In genomic region chrX:14562286-14563086, ce11 we compare ENCODE assay signal across 4 worm cellular contexts.
A peak's percentile ranks its signal among the peaks of the same experiment; 100 is the strongest.
TF ChIP-seq lines count a peak whose summit lies in the region.

No protein-coding gene starts in this region.

TF ChIP-seq in whole organism, L1 larva, 84 proteins besides CTCF, POLR2A, EP300 and RAD21 (continued from another document and continues in another):
- TF ChIP-seq fos-1 (tag; optimal IDR thresholded peaks at IDR 0.05; lab: Kevin White, UChicago) (peak; percentile 8), xbp-1 (tag; optimal IDR thresholded peaks at IDR 0.05; lab: Kevin White, UChicago) (peak; percentile 60), blmp-1 (tag; optimal IDR thresholded peaks at IDR 0.05; lab: Kevin White, UChicago) (peak; percentile 73), irx-1 (tag; optimal IDR thresholded peaks at IDR 0.05; lab: Kevin White, UChicago) (peak; percentile 39), lir-3 (tag; optimal IDR thresholded peaks at IDR 0.05; lab: Kevin White, UChicago; ENCODE audit: poor library complexity) (peak; percentile 35), nhr-237 (tag; optimal IDR thresholded peaks at IDR 0.05; lab: Kevin White, UChicago) (no peak), egl-27 (tag; optimal IDR thresholded peaks at IDR 0.05; lab: Kevin White, UChicago) (no peak), nhr-85 (tag; lab: Kevin White, UChicago) (no peak), unc-130 (tag; optimal IDR thresholded peaks at IDR 0.05; lab: Kevin White, UChicago) (no peak), mep-1 (tag; optimal IDR thresholded peaks at IDR 0.05; lab: Kevin White, UChicago) (peak; percentile 46), vab-15 (tag; optimal IDR thresholded peaks at IDR 0.05; lab: Kevin White, UChicago) (no peak), efl-1 (optimal IDR thresholded peaks at IDR 0.05; lab: Kevin White, UChicago) (no peak), efl-1 (GFP tag; optimal IDR thresholded peaks at IDR 0.05 in 1 of 2; lab: Kevin White, UChicago) (no peak), lsy-2 (tag; optimal IDR thresholded peaks at IDR 0.05; lab: Kevin White, UChicago) (peak in 1 of 2 experiments; percentile 72), skn-1 (tag; optimal IDR thresholded peaks at IDR 0.05; lab: Kevin White, UChicago) (no peak), pax-3 (tag; optimal IDR thresholded peaks at IDR 0.05; lab: Kevin White, UChicago) (peak; percentile 87), C16A3.4 (tag; optimal IDR thresholded peaks at IDR 0.05; lab: Kevin White, UChicago) (no peak), jun-1 (tag; optimal IDR thresholded peaks at IDR 0.05; lab: Kevin White, UChicago) (no peak), pag-3 (tag; optimal IDR thresholded peaks at IDR 0.05; lab: Kevin White, UChicago; ENCODE audit: borderline replicate concordance, insufficient read depth) (no peak), pqm-1 (tag; optimal IDR thresholded peaks at IDR 0.05; lab: Kevin White, UChicago) (no peak), nhr-71 (tag; optimal IDR thresholded peaks at IDR 0.05; lab: Kevin White, UChicago) (peak; percentile 98), nhr-77 (tag; optimal IDR thresholded peaks at IDR 0.05; lab: Kevin White, UChicago) (peak; percentile 34), Y116A8C.19 (tag; optimal IDR thresholded peaks at IDR 0.05; lab: Kevin White, UChicago; ENCODE audit: borderline replicate concordance) (no peak), nhr-90 (tag; optimal IDR thresholded peaks at IDR 0.05; lab: Kevin White, UChicago; ENCODE audit: poor library complexity) (no peak), lin-39 (tag; optimal IDR thresholded peaks at IDR 0.05; lab: Kevin White, UChicago) (no peak), nhr-12 (tag; optimal IDR thresholded peaks at IDR 0.05; lab: Kevin White, UChicago) (no peak), fkh-8 (tag; optimal IDR thresholded peaks at IDR 0.05; lab: Kevin White, UChicago) (peak; percentile 99), elt-3 (tag; optimal IDR thresholded peaks at IDR 0.05; lab: Kevin White, UChicago) (peak in 2 of 6 experiments; percentile 6 to 35), rnt-1 (tag; optimal IDR thresholded peaks at IDR 0.05; lab: Kevin White, UChicago) (peak; percentile 23), lin-13 (GFP tag; optimal IDR thresholded peaks at IDR 0.05; lab: Kevin White, UChicago) (peak; percentile 67), hpl-2 (GFP tag; optimal IDR thresholded peaks at IDR 0.05; lab: Kevin White, UChicago) (no peak), tbx-2 (tag; optimal IDR thresholded peaks at IDR 0.05; lab: Kevin White, UChicago) (no peak), nhr-84 (tag; optimal IDR thresholded peaks at IDR 0.05; lab: Kevin White, UChicago) (no peak)

TF ChIP-seq in whole organism, L2 larva, 48 proteins besides CTCF, POLR2A, EP300 and RAD21 (continued from another document):
- TF ChIP-seq mdl-1 (tag; optimal IDR thresholded peaks at IDR 0.05; lab: Kevin White, UChicago) = peak in 1 of 2 experiments; percentile 24
- peak; percentile 37 for TF ChIP-seq nhr-25 (tag; optimal IDR thresholded peaks at IDR 0.05; lab: Kevin White, UChicago)
- TF ChIP-seq blmp-1 (tag; optimal IDR thresholded peaks at IDR 0.05; lab: Kevin White, UChicago; ENCODE audit: insufficient read depth) = peak; percentile 59
- peak; percentile 47 for TF ChIP-seq nhr-129 (tag; optimal IDR thresholded peaks at IDR 0.05; lab: Kevin White, UChicago)
- peak; percentile 95 for TF ChIP-seq sma-9 (GFP tag; optimal IDR thresholded peaks at IDR 0.05; lab: Kevin White, UChicago)
- no peak for TF ChIP-seq sma-9 (tag; optimal IDR thresholded peaks at IDR 0.05; lab: Kevin White, UChicago)
- TF ChIP-seq sem-4 (tag; optimal IDR thresholded peaks at IDR 0.05; lab: Kevin White, UChicago) = peak; percentile 58
- TF ChIP-seq elt-3 (tag; optimal IDR thresholded peaks at IDR 0.05; lab: Kevin White, UChicago) = peak; percentile 45
- peak; percentile 68 for TF ChIP-seq lin-13 (GFP tag; optimal IDR thresholded peaks at IDR 0.05; lab: Kevin White, UChicago)
- TF ChIP-seq snpc-4 (tag; optimal IDR thresholded peaks at IDR 0.05; lab: Kevin White, UChicago) = no peak
- no peak for TF ChIP-seq gmeb-1 (tag; optimal IDR thresholded peaks at IDR 0.05; lab: Kevin White, UChicago)

TF ChIP-seq in whole organism, L3 larva, 47 proteins besides CTCF, POLR2A, EP300 and RAD21 (continued from another document):
- TF ChIP-seq ceh-16 (tag; optimal IDR thresholded peaks at IDR 0.05; lab: Kevin White, UChicago) = no peak
- peak; percentile 92 for TF ChIP-seq fkh-10 (GFP tag; optimal IDR thresholded peaks at IDR 0.05; lab: Kevin White, UChicago)
- no peak for TF ChIP-seq mml-1 (tag; optimal IDR thresholded peaks at IDR 0.05; lab: Kevin White, UChicago)
- TF ChIP-seq ztf-11 (tag; optimal IDR thresholded peaks at IDR 0.05; lab: Kevin White, UChicago) = no peak
- TF ChIP-seq aly-2 (tag; optimal IDR thresholded peaks at IDR 0.05; lab: Kevin White, UChicago) = no peak
- TF ChIP-seq ztf-4 (tag; optimal IDR thresholded peaks at IDR 0.05; lab: Kevin White, UChicago) = no peak
- TF ChIP-seq nhr-67 (tag; optimal IDR thresholded peaks at IDR 0.05; lab: Kevin White, UChicago) = no peak
- TF ChIP-seq nhr-23 (tag; optimal IDR thresholded peaks at IDR 0.05; lab: Kevin White, UChicago) = peak; percentile 6
- peak in 2 of 3 experiments; percentile 41 to 79 for TF ChIP-seq elt-3 (tag; optimal IDR thresholded peaks at IDR 0.05; lab: Kevin White, UChicago)
- no peak for TF ChIP-seq lin-39 (tag; optimal IDR thresholded peaks at IDR 0.05; lab: Kevin White, UChicago)
- TF ChIP-seq ama-1 (optimal IDR thresholded peaks at IDR 0.05; lab: Kevin White, UChicago) = no peak

TF ChIP-seq in whole organism, L4 larva, 104 proteins besides CTCF, POLR2A, EP300 and RAD21 (continued from another document):
- TF ChIP-seq unc-62 (GFP tag; optimal IDR thresholded peaks at IDR 0.05 in 1 of 2; lab: Kevin White, UChicago) (peak in 1 of 2 experiments; percentile 23), unc-62 (tag; optimal IDR thresholded peaks at IDR 0.05; lab: Kevin White, UChicago) (no peak), zfp-3 (GFP tag; conservative IDR thresholded peaks at IDR 0.05; lab: Robert Waterston, UW) (no peak), nhr-25 (tag; optimal IDR thresholded peaks at IDR 0.05; lab: Kevin White, UChicago; ENCODE audit: borderline replicate concordance, insufficient read depth) (no peak), Y48G9A.11 (GFP tag; IDR thresholded peaks at IDR 0.05; lab: Robert Waterston, UW) (no peak), mes-2 (tag; optimal IDR thresholded peaks at IDR 0.05; lab: Kevin White, UChicago; ENCODE audit: poor library complexity, severe bottlenecking) (peak; percentile 7), snpc-4 (tag; optimal IDR thresholded peaks at IDR 0.05; lab: Kevin White, UChicago) (no peak), hmg-1.1 (GFP tag; IDR thresholded peaks at IDR 0.05; lab: Robert Waterston, UW) (no peak), nhr-11 (tag; optimal IDR thresholded peaks at IDR 0.05; lab: Kevin White, UChicago) (peak; percentile 97), nhr-28 (tag; optimal IDR thresholded peaks at IDR 0.05; lab: Kevin White, UChicago) (peak; percentile 91), spr-3 (GFP tag; optimal IDR thresholded peaks at IDR 0.05; lab: Kevin White, UChicago) (no peak), mep-1 (tag; optimal IDR thresholded peaks at IDR 0.05; lab: Kevin White, UChicago) (peak; percentile 25), unc-130 (GFP tag; optimal IDR thresholded peaks at IDR 0.05; lab: Kevin White, UChicago) (no peak), D1046.2 (GFP tag; IDR thresholded peaks at IDR 0.05; lab: Robert Waterston, UW) (no peak), nhr-48 (tag; optimal IDR thresholded peaks at IDR 0.05; lab: Kevin White, UChicago) (peak; percentile 90), daf-16 (GFP tag; optimal IDR thresholded peaks at IDR 0.05; lab: Kevin White, UChicago) (peak in 1 of 2 experiments; percentile 36), daf-16 (tag; optimal IDR thresholded peaks at IDR 0.05; lab: Kevin White, UChicago) (peak; percentile 28), nhr-77 (tag; optimal IDR thresholded peaks at IDR 0.05; lab: Kevin White, UChicago) (peak; percentile 61), egl-43 (GFP tag; IDR thresholded peaks at IDR 0.05; lab: Robert Waterston, UW) (peak; percentile 66; the same call in 1 of the 2 replicates), saeg-2 (GFP tag; IDR thresholded peaks at IDR 0.05; lab: Robert Waterston, UW) (0 out of 2 replicates have a peak, but pooled peaks have one; percentile 31), tra-1 (GFP tag; IDR thresholded peaks at IDR 0.05; lab: Robert Waterston, UW) (0 out of 2 replicates have a peak, but pooled peaks have one; percentile 52), mdt-29 (GFP tag; IDR thresholded peaks at IDR 0.05; lab: Robert Waterston, UW) (peak; percentile 30; the same call in 1 of the 2 replicates), dmd-6 (GFP tag; IDR thresholded peaks at IDR 0.05; lab: Robert Waterston, UW) (peak; percentile 82), fkh-10 (GFP tag; optimal IDR thresholded peaks at IDR 0.05; lab: Kevin White, UChicago) (peak; percentile 9), nhr-237 (tag; optimal IDR thresholded peaks at IDR 0.05; lab: Kevin White, UChicago) (no peak), hlh-30 (tag; optimal IDR thresholded peaks at IDR 0.05; lab: Kevin White, UChicago; ENCODE audit: insufficient read depth) (peak; percentile 78), mxl-2 (GFP tag; conservative IDR thresholded peaks at IDR 0.05; lab: Robert Waterston, UW) (peak; percentile 36; the same call in 1 of the 2 replicates), mxl-3 (GFP tag; optimal IDR thresholded peaks at IDR 0.05; lab: Kevin White, UChicago) (no peak), F37D6.2 (tag; optimal IDR thresholded peaks at IDR 0.05; lab: Kevin White, UChicago) (peak; percentile 77)
